Fruit fly (Drosophila melanogaster) whole organism, embryonic: Measurements from ENCODE around the gene CG14454.

Experiments used
- Atf6 ChIP-seq: fragments of 200-800 bp; sonication (Bioruptor generic); IDR thresholded peaks from 2 replicates; pipeline ENCODE4 v1.3.6; 2022; ENCODE audit warnings: missing biosample characterization, missing genetic modification characterization
- CG10462 ChIP-seq: fragments of 200-800 bp; sonication (Bioruptor generic); optimal IDR thresholded peaks from 2 replicates; lab custom pipeline; 2016; ENCODE audit warnings: missing biosample characterization, missing genetic modification characterization
- CG14441 ChIP-seq: fragments of 200-800 bp; sonication (Bioruptor generic); IDR thresholded peaks from 2 replicates; pipeline ENCODE4 v1.3.6; 2022; ENCODE audit warnings: missing biosample characterization, missing genetic modification characterization
- CG15514 ChIP-seq: fragments of 200-800 bp; sonication (Bioruptor generic); optimal IDR thresholded peaks from 3 replicates; lab custom pipeline; 2017; ENCODE audit warnings: missing biosample characterization, missing genetic modification characterization, mild to moderate bottlenecking, moderate library complexity, missing genetic modification reagents
- CG15601 ChIP-seq: fragments of 200-800 bp; sonication (Bioruptor generic); optimal IDR thresholded peaks from 3 replicates; lab custom pipeline; 2019; ENCODE audit warnings: missing biosample characterization, mild to moderate bottlenecking, missing genetic modification characterization, moderate library complexity
- CG1602 ChIP-seq: fragments of 200-800 bp; sonication (Bioruptor generic); optimal IDR thresholded peaks from 3 replicates; lab custom pipeline; 2016; ENCODE audit warnings: missing biosample characterization, missing genetic modification characterization
- CG16815 ChIP-seq: fragments of 200-800 bp; sonication (Bioruptor generic); optimal IDR thresholded peaks from 3 replicates; lab custom pipeline; 2017; ENCODE audit warnings: missing biosample characterization, mild to moderate bottlenecking, missing genetic modification characterization
- CG17385 ChIP-seq: fragments of 200-800 bp; sonication (Bioruptor generic); optimal IDR thresholded peaks from 3 replicates; lab custom pipeline; 2018; ENCODE audit warnings: missing biosample characterization, mild to moderate bottlenecking, missing genetic modification characterization
- CG17612 ChIP-seq: fragments of 200-800 bp; sonication (Bioruptor generic); IDR thresholded peaks from 2 replicates; pipeline ENCODE4 v1.3.6; 2022; ENCODE audit warnings: missing biosample characterization, missing genetic modification characterization
- CG18476 ChIP-seq: fragments of 200-800 bp; sonication (Bioruptor generic); optimal IDR thresholded peaks from 2 replicates; lab custom pipeline; 2016; ENCODE audit warnings: missing biosample characterization, mild to moderate bottlenecking, missing genetic modification characterization
- CG31388 ChIP-seq: fragments of 200-800 bp; sonication (Bioruptor generic); optimal IDR thresholded peaks from 2 replicates; lab custom pipeline; 2016; ENCODE audit warnings: missing biosample characterization, missing genetic modification characterization
- CG43689 ChIP-seq: fragments of 200-800 bp; sonication (Bioruptor generic); IDR thresholded peaks from 2 replicates; pipeline ENCODE4 v1.3.6; 2022; ENCODE audit warnings: missing biosample characterization, missing genetic modification characterization
- CG4424 ChIP-seq: fragments of 200-800 bp; sonication (Bioruptor generic); optimal IDR thresholded peaks from 3 replicates; lab custom pipeline; 2016; ENCODE audit warnings: missing biosample characterization, missing genetic modification characterization
- CG4707 ChIP-seq: fragments of 200-800 bp; sonication (Bioruptor generic); optimal IDR thresholded peaks from 2 replicates; lab custom pipeline; 2018; ENCODE audit warnings: missing biosample characterization, mild to moderate bottlenecking, missing genetic modification characterization, moderate library complexity
- CG5180 ChIP-seq: fragments of 200-800 bp; sonication (Bioruptor generic); optimal IDR thresholded peaks from 3 replicates; lab custom pipeline; 2017; ENCODE audit warnings: missing biosample characterization, missing genetic modification characterization, mild to moderate bottlenecking, moderate library complexity, missing genetic modification reagents
- CG7839 ChIP-seq: fragments of 200-800 bp; sonication (Bioruptor generic); optimal IDR thresholded peaks from 3 replicates; lab custom pipeline; 2018; ENCODE audit warnings: missing biosample characterization, mild to moderate bottlenecking, missing genetic modification characterization, moderate library complexity
- CG8388 ChIP-seq: fragments of 200-800 bp; sonication (Bioruptor generic); optimal IDR thresholded peaks from 2 replicates; lab custom pipeline; 2019; ENCODE audit warnings: missing biosample characterization, mild to moderate bottlenecking, missing genetic modification characterization, moderate library complexity
- CG9437 ChIP-seq: fragments of 200-800 bp; sonication (Bioruptor generic); optimal IDR thresholded peaks from 2 replicates; lab custom pipeline; 2018; ENCODE audit warnings: missing biosample characterization, mild to moderate bottlenecking, missing genetic modification characterization
- CG9727 ChIP-seq: fragments of 200-800 bp; sonication (Bioruptor generic); optimal IDR thresholded peaks from 3 replicates; lab custom pipeline; 2017; ENCODE audit warnings: missing biosample characterization, mild to moderate bottlenecking, missing genetic modification characterization
- Camta ChIP-seq: fragments of 200-800 bp; sonication (Bioruptor generic); optimal IDR thresholded peaks from 2 replicates; lab custom pipeline; 2016; ENCODE audit warnings: missing biosample characterization, missing genetic modification characterization
- CkIIα-i1 ChIP-seq: fragments of 200-800 bp; sonication (Bioruptor generic); IDR thresholded peaks from 2 replicates; pipeline ENCODE4 v1.3.6; 2022; ENCODE audit warnings: missing biosample characterization, missing genetic modification characterization
- Doc2 ChIP-seq: fragments of 200-800 bp; sonication (Bioruptor generic); IDR thresholded peaks from 2 replicates; pipeline ENCODE4 v1.3.6; 2022; ENCODE audit warnings: missing biosample characterization, missing genetic modification characterization
- Fer2 ChIP-seq: fragments of 200-800 bp; sonication (Bioruptor generic); optimal IDR thresholded peaks from 2 replicates; lab custom pipeline; 2018; ENCODE audit warnings: missing biosample characterization, mild to moderate bottlenecking, missing genetic modification characterization, moderate library complexity
- HLH3B ChIP-seq: fragments of 200-800 bp; sonication (Bioruptor generic); IDR thresholded peaks from 2 replicates; pipeline ENCODE4 v1.3.6; 2022; ENCODE audit warnings: missing biosample characterization, missing genetic modification characterization
- Hand ChIP-seq: fragments of 200-800 bp; sonication (Bioruptor generic); optimal IDR thresholded peaks from 2 replicates; lab custom pipeline; 2017; ENCODE audit warnings: mild to moderate bottlenecking, missing biosample characterization, missing genetic modification reagents, missing genetic modification characterization
- Lhr ChIP-seq: fragments of 200-800 bp; sonication (Bioruptor generic); optimal IDR thresholded peaks from 3 replicates; lab custom pipeline; 2017; ENCODE audit warnings: mild to moderate bottlenecking, missing biosample characterization, missing genetic modification reagents, missing genetic modification characterization
- Oli ChIP-seq: fragments of 200-800 bp; sonication (Bioruptor generic); optimal IDR thresholded peaks from 2 replicates; lab custom pipeline; 2018; ENCODE audit warnings: missing biosample characterization, mild to moderate bottlenecking, missing genetic modification characterization, moderate library complexity
- PHDP ChIP-seq: fragments of 200-800 bp; sonication (Bioruptor generic); optimal IDR thresholded peaks from 3 replicates; lab custom pipeline; 2018; ENCODE audit warnings: missing biosample characterization, mild to moderate bottlenecking, missing genetic modification characterization, moderate library complexity
- Spps ChIP-seq: fragments of 200-800 bp; sonication (Bioruptor generic); optimal IDR thresholded peaks from 2 replicates; lab custom pipeline; 2018; ENCODE audit warnings: missing biosample characterization, mild to moderate bottlenecking, missing genetic modification characterization
- Ssrp ChIP-seq: fragments of 200-800 bp; sonication (Bioruptor generic); optimal IDR thresholded peaks from 2 replicates; lab custom pipeline; 2018; ENCODE audit warnings: missing biosample characterization, mild to moderate bottlenecking, missing genetic modification characterization, moderate library complexity
- Tbp ChIP-seq: fragments of >200 bp; optimal IDR thresholded peaks from 2 replicates; lab custom pipeline; 2018; ENCODE audit warnings: missing biosample characterization, missing genetic modification characterization
- aop ChIP-seq: fragments of 200-800 bp; sonication (Bioruptor generic); IDR thresholded peaks from 2 replicates; pipeline ENCODE4 v1.3.6; 2022; ENCODE audit warnings: missing biosample characterization, missing genetic modification characterization
- chm ChIP-seq: fragments of 200-800 bp; sonication (Bioruptor generic); IDR thresholded peaks from 2 replicates; pipeline ENCODE4 v1.3.6; 2022; ENCODE audit warnings: missing biosample characterization, missing genetic modification characterization
- crc ChIP-seq: fragments of 200-800 bp; sonication (Bioruptor generic); optimal IDR thresholded peaks from 2 replicates; lab custom pipeline; 2016; ENCODE audit warnings: missing biosample characterization, missing genetic modification characterization
- gt ChIP-seq: fragments of 200-800 bp; sonication (Bioruptor generic); IDR thresholded peaks from 2 replicates; pipeline ENCODE4 v1.3.6; 2022; ENCODE audit warnings: missing biosample characterization, missing genetic modification characterization
- her ChIP-seq: fragments of 200-800 bp; sonication (Bioruptor generic); optimal IDR thresholded peaks from 2 replicates; lab custom pipeline; 2016; ENCODE audit warnings: missing biosample characterization, missing genetic modification characterization
- ind ChIP-seq: fragments of 200-800 bp; sonication (Bioruptor generic); optimal IDR thresholded peaks from 3 replicates; lab custom pipeline; 2016; ENCODE audit warnings: missing biosample characterization, missing genetic modification characterization
- lilli ChIP-seq: fragments of 200-800 bp; sonication (Bioruptor generic); optimal IDR thresholded peaks from 3 replicates; lab custom pipeline; 2016; ENCODE audit warnings: missing biosample characterization, missing genetic modification characterization
- maf-S ChIP-seq: fragments of 200-800 bp; sonication (Bioruptor generic); optimal IDR thresholded peaks from 2 replicates; lab custom pipeline; 2016; ENCODE audit warnings: missing biosample characterization, missing genetic modification characterization
- nerfin-1 ChIP-seq: fragments of 200-800 bp; sonication (Bioruptor generic); optimal IDR thresholded peaks from 3 replicates; lab custom pipeline; 2019; ENCODE audit warnings: missing biosample characterization, mild to moderate bottlenecking, missing genetic modification characterization, moderate library complexity
- onecut ChIP-seq: fragments of 200-800 bp; sonication (Bioruptor generic); IDR thresholded peaks from 2 replicates; pipeline ENCODE4 v1.3.6; 2022; ENCODE audit warnings: missing biosample characterization, missing genetic modification characterization
- p53 ChIP-seq: fragments of 200-800 bp; sonication (Bioruptor generic); optimal IDR thresholded peaks from 2 replicates; lab custom pipeline; 2016; ENCODE audit warnings: missing biosample characterization, missing genetic modification characterization
- repo ChIP-seq: fragments of 200-800 bp; sonication (Bioruptor generic); optimal IDR thresholded peaks from 2 replicates; lab custom pipeline; 2016; ENCODE audit warnings: missing biosample characterization, missing genetic modification characterization
- run ChIP-seq: fragments of 200-800 bp; sonication (Bioruptor generic); optimal IDR thresholded peaks from 3 replicates; lab custom pipeline; 2018; ENCODE audit warnings: missing biosample characterization, mild to moderate bottlenecking, missing genetic modification characterization
- sens-2 ChIP-seq: fragments of 200-800 bp; sonication (Bioruptor generic); IDR thresholded peaks from 2 replicates; pipeline ENCODE4 v1.3.6; 2022; ENCODE audit warnings: missing biosample characterization, missing genetic modification characterization
- seq ChIP-seq: fragments of 200-800 bp; sonication (Bioruptor generic); IDR thresholded peaks from 2 replicates; pipeline ENCODE4 v1.3.6; 2022; ENCODE audit warnings: missing biosample characterization, missing genetic modification characterization
- shn ChIP-seq: fragments of 200-800 bp; sonication (Bioruptor generic); optimal IDR thresholded peaks from 3 replicates; lab custom pipeline; 2016; ENCODE audit warnings: missing biosample characterization, missing genetic modification characterization
- tna ChIP-seq: fragments of 200-800 bp; sonication (Bioruptor generic); IDR thresholded peaks from 2 replicates; pipeline ENCODE4 v1.3.6; 2022; ENCODE audit warnings: missing biosample characterization, missing genetic modification characterization; ENCODE audit not compliant: partially characterized antibody
- toy ChIP-seq: fragments of 200-800 bp; sonication (Bioruptor generic); IDR thresholded peaks from 2 replicates; pipeline ENCODE4 v1.3.6; 2022; ENCODE audit warnings: missing biosample characterization, missing genetic modification characterization
- wor ChIP-seq: fragments of 200-800 bp; sonication (Bioruptor generic); IDR thresholded peaks from 2 replicates; pipeline ENCODE4 v1.3.6; 2022; ENCODE audit warnings: missing biosample characterization, missing genetic modification characterization

Gene CG14454

DNA sequence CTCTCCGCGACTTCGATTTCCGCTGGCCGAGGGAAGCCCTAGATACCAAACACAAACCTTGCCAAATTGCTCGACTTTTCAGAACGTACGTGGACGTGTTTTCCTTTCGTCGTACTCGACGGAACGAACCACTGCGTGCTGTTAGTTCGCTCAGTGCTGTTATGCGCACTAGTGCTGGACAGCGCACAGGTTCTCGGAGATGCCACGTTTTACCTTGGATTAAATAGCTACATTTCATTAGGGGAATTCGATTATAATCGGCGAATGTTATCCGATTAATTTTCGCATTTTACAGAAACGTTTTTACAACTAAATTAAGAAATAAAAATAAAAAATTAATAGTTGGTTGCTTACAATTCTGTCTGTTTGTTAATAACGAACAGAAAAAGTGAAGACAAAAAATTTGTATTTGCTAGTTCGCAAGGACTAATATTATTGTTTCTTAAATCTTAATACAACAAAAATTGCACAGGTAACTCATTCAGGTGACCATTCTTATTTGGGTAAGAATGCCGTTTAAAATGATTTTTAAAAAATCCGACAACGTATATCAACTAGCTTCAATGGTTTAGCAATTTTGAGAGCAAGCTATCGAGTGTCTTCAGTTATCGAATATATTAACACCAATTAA is 24.9 kb upstream of the CG14454 start, which contains the start of the genes ArfGAP3 and CG32452 (continued):
- TF ChIP-seq tna (GFP tag; lab: Robert Waterston, UW), result no peak
- 0 out of 2 replicates have a peak, but pooled peaks have one; percentile 23 for TF ChIP-seq aop
- peak; percentile 72 for TF ChIP-seq CG7839 (tag; lab: Kevin White, UChicago)
- peak; percentile 77 for TF ChIP-seq CG15601 (tag; lab: Kevin White, UChicago)
- TF ChIP-seq Oli (tag; lab: Kevin White, UChicago), result peak; percentile 57
- peak; percentile 81 for TF ChIP-seq CG9437 (GFP tag; lab: Kevin White, UChicago)
- TF ChIP-seq nerfin-1, result peak; percentile 75
- TF ChIP-seq CG17385, result peak; percentile 66
- 0 out of 2 replicates have a peak, but pooled peaks have one; percentile 27 for TF ChIP-seq CG43689
- peak; percentile 74 for TF ChIP-seq CG1602 (GFP tag; lab: Kevin White, UChicago)
- peak; percentile 78 for TF ChIP-seq ind (GFP tag; lab: Kevin White, UChicago)
- TF ChIP-seq CG5180 (GFP tag; lab: Kevin White, UChicago), result peak; percentile 33
- no peak for TF ChIP-seq toy (GFP tag; lab: Robert Waterston, UW)
- TF ChIP-seq run (tag; lab: Kevin White, UChicago), result peak; percentile 8
- TF ChIP-seq her (GFP tag; lab: Kevin White, UChicago), result peak; percentile 55
- peak; percentile 86 for TF ChIP-seq lilli (GFP tag; lab: Kevin White, UChicago)
- peak; percentile 51 for TF ChIP-seq CG16815 (GFP tag; lab: Kevin White, UChicago)
- peak; percentile 69 for TF ChIP-seq CG18476 (GFP tag; lab: Kevin White, UChicago)
- TF ChIP-seq CG4707 (GFP tag; lab: Kevin White, UChicago), result no peak
- TF ChIP-seq Ssrp (tag; lab: Kevin White, UChicago), result peak; percentile 63
- TF ChIP-seq CG17612 (GFP tag; lab: Robert Waterston, UW), result 0 out of 2 replicates have a peak, but pooled peaks have one; percentile 22
- TF ChIP-seq Doc2 (GFP tag; lab: Robert Waterston, UW), result no peak
- TF ChIP-seq CG4424 (GFP tag; lab: Kevin White, UChicago), result peak; percentile 77
- TF ChIP-seq Tbp (GFP tag; lab: Kevin White, UChicago), result no peak
- TF ChIP-seq onecut (GFP tag; lab: Robert Waterston, UW), result peak; percentile 50
- TF ChIP-seq Camta (GFP tag; lab: Kevin White, UChicago), result peak; percentile 69
- TF ChIP-seq CG15514 (GFP tag; lab: Kevin White, UChicago), result peak; percentile 97
- TF ChIP-seq wor, result peak; percentile 52
- TF ChIP-seq Atf6 (GFP tag; lab: Robert Waterston, UW), result peak; percentile 67
- peak; percentile 56; the same call in 1 of the 2 replicates for TF ChIP-seq seq (GFP tag; lab: Robert Waterston, UW)
- no peak for TF ChIP-seq CkIIα-i1
- TF ChIP-seq CG9727 (GFP tag; lab: Kevin White, UChicago), result peak; percentile 78
- TF ChIP-seq gt (GFP tag; lab: Robert Waterston, UW), result 0 out of 2 replicates have a peak, but pooled peaks have one; percentile 37
- TF ChIP-seq CG10462 (GFP tag; lab: Kevin White, UChicago), result peak; percentile 61
- TF ChIP-seq Fer2 (tag; lab: Kevin White, UChicago), result peak; percentile 47
- TF ChIP-seq shn, result peak; percentile 63
- TF ChIP-seq maf-S, result no peak
- TF ChIP-seq Spps (tag; lab: Kevin White, UChicago), result peak; percentile 34
- TF ChIP-seq Hand (GFP tag; lab: Kevin White, UChicago), result no peak
- TF ChIP-seq HLH3B, result peak; percentile 76
- peak; percentile 53; the same call in 1 of the 2 replicates for TF ChIP-seq chm
- TF ChIP-seq crc (GFP tag; lab: Kevin White, UChicago), result peak; percentile 26
- no peak for TF ChIP-seq sens-2
- peak; percentile 37 for TF ChIP-seq CG31388 (GFP tag; lab: Kevin White, UChicago)
- TF ChIP-seq repo (GFP tag; lab: Kevin White, UChicago), result no peak
- peak; percentile 72 for TF ChIP-seq Lhr (GFP tag; lab: Kevin White, UChicago)
- TF ChIP-seq PHDP (tag; lab: Kevin White, UChicago), result peak; percentile 66
- TF ChIP-seq p53 (GFP tag; lab: Kevin White, UChicago), result peak; percentile 46
- TF ChIP-seq CG8388, result peak; percentile 57
- peak; percentile 79 for TF ChIP-seq CG14441 (GFP tag; lab: Robert Waterston, UW)
